Fruit fly (Drosophila melanogaster) whole organism, embryonic: ENCODE measurements around the gene CG10477.

Experiments
- Adf1 ChIP-seq: fragments of 200-800 bp; sonication (Bioruptor generic); IDR thresholded peaks from 2 replicates; pipeline ENCODE4 v1.3.6; 2022; ENCODE audit warnings: missing biosample characterization, missing genetic modification characterization
- Blimp-1 ChIP-seq: fragments of 200-800 bp; sonication (Bioruptor generic); optimal IDR thresholded peaks from 3 replicates; lab custom pipeline; 2018; ENCODE audit warnings: missing biosample characterization, missing genetic modification characterization, mild to moderate bottlenecking, moderate library complexity, missing genetic modification reagents
- CG10147 ChIP-seq: fragments of 200-800 bp; sonication (Bioruptor generic); optimal IDR thresholded peaks from 2 replicates; lab custom pipeline; 2019; ENCODE audit warnings: missing biosample characterization, mild to moderate bottlenecking, missing genetic modification characterization, moderate library complexity
- CG10462 ChIP-seq: fragments of 200-800 bp; sonication (Bioruptor generic); optimal IDR thresholded peaks from 2 replicates; lab custom pipeline; 2016; ENCODE audit warnings: missing biosample characterization, missing genetic modification characterization
- CG10654 ChIP-seq: fragments of 200-800 bp; sonication (Bioruptor generic); optimal IDR thresholded peaks from 2 replicates; lab custom pipeline; 2016; ENCODE audit warnings: missing biosample characterization, missing genetic modification characterization
- CG10979 ChIP-seq: fragments of 200-800 bp; sonication (Bioruptor generic); optimal IDR thresholded peaks from 2 replicates; lab custom pipeline; 2018; ENCODE audit warnings: missing biosample characterization, mild to moderate bottlenecking, missing genetic modification characterization, moderate library complexity
- CG11695 ChIP-seq: fragments of 200-800 bp; sonication (Bioruptor generic); IDR thresholded peaks from 3 replicates; pipeline ENCODE4 v1.3.6; 2022; ENCODE audit warnings: missing biosample characterization, missing genetic modification characterization
- CG11696 ChIP-seq: fragments of 200-800 bp; sonication (Bioruptor generic); IDR thresholded peaks from 2 replicates; pipeline ENCODE4 v1.3.6; 2022; ENCODE audit warnings: missing biosample characterization, missing genetic modification characterization
- CG12071 ChIP-seq: fragments of 200-800 bp; sonication (Bioruptor generic); optimal IDR thresholded peaks from 3 replicates; lab custom pipeline; 2018; ENCODE audit warnings: missing biosample characterization, mild to moderate bottlenecking, missing genetic modification characterization
- CG12299 ChIP-seq: fragments of 200-800 bp; sonication (Bioruptor generic); optimal IDR thresholded peaks from 2 replicates; lab custom pipeline; 2018; ENCODE audit warnings: missing biosample characterization, mild to moderate bottlenecking, missing genetic modification characterization
- CG15601 ChIP-seq: fragments of 200-800 bp; sonication (Bioruptor generic); optimal IDR thresholded peaks from 3 replicates; lab custom pipeline; 2019; ENCODE audit warnings: missing biosample characterization, mild to moderate bottlenecking, missing genetic modification characterization, moderate library complexity
- CG17361 ChIP-seq: fragments of 200-800 bp; sonication (Bioruptor generic); IDR thresholded peaks from 3 replicates; pipeline ENCODE4 v1.3.6; 2022; ENCODE audit warnings: missing biosample characterization, missing genetic modification characterization
- CG18262 ChIP-seq: fragments of 200-800 bp; optimal IDR thresholded peaks from 3 replicates; lab custom pipeline; 2019; ENCODE audit warnings: missing biosample characterization, mild to moderate bottlenecking, missing genetic modification characterization, moderate library complexity
- CG2120 ChIP-seq: fragments of 200-800 bp; sonication (Bioruptor generic); optimal IDR thresholded peaks from 3 replicates; lab custom pipeline; 2016; ENCODE audit warnings: missing biosample characterization, missing genetic modification characterization
- CG33557 ChIP-seq: fragments of 200-800 bp; sonication (Bioruptor generic); optimal IDR thresholded peaks from 2 replicates; lab custom pipeline; 2019; ENCODE audit warnings: missing biosample characterization, mild to moderate bottlenecking, missing genetic modification characterization, moderate library complexity
- CG3726 ChIP-seq: fragments of 200-800 bp; sonication (Bioruptor generic); IDR thresholded peaks from 3 replicates; pipeline ENCODE4, ENCODE4 v1.3.6; 2022; ENCODE audit warnings: missing biosample characterization, missing genetic modification characterization
- CG42726 ChIP-seq: fragments of 200-800 bp; sonication (Bioruptor generic); IDR thresholded peaks from 2 replicates; pipeline ENCODE4 v1.3.6; 2022; ENCODE audit warnings: missing biosample characterization, missing genetic modification characterization; ENCODE audit not compliant: partially characterized antibody
- CG4424 ChIP-seq: fragments of 200-800 bp; sonication (Bioruptor generic); optimal IDR thresholded peaks from 3 replicates; lab custom pipeline; 2016; ENCODE audit warnings: missing biosample characterization, missing genetic modification characterization
- CG4854 ChIP-seq: fragments of 200-800 bp; sonication (Bioruptor generic); optimal IDR thresholded peaks from 2 replicates; lab custom pipeline; 2016; ENCODE audit warnings: missing biosample characterization, missing genetic modification characterization, inconsistent platforms
- CG6254 ChIP-seq: fragments of 200-800 bp; sonication (Bioruptor generic); optimal IDR thresholded peaks from 3 replicates; lab custom pipeline; 2017; ENCODE audit warnings: mild to moderate bottlenecking, missing biosample characterization, missing genetic modification reagents, missing genetic modification characterization
- CG7786 ChIP-seq: fragments of 200-800 bp; sonication (Bioruptor generic); optimal IDR thresholded peaks from 2 replicates; lab custom pipeline; 2016; ENCODE audit warnings: missing biosample characterization, missing genetic modification characterization
- CG8290 ChIP-seq, 3 experiments: fragments of 200-800 bp; sonication (Bioruptor generic); optimal IDR thresholded peaks; 2 replicates each; lab custom pipeline; 2016 to 2019; ENCODE audit warnings: missing biosample characterization in 3 of 3, missing genetic modification characterization in 3 of 3, mild to moderate bottlenecking in 2 of 3, moderate library complexity in 1 of 3
- CG8478 ChIP-seq: fragments of >200 bp; optimal IDR thresholded peaks from 2 replicates; lab custom pipeline; 2018
- CG8765 ChIP-seq: fragments of 200-800 bp; sonication (Bioruptor generic); IDR thresholded peaks from 2 replicates; pipeline ENCODE4 v1.3.6; 2022; ENCODE audit warnings: missing biosample characterization, missing genetic modification characterization
- Chrac-16 ChIP-seq: fragments of 200-800 bp; sonication (Bioruptor generic); optimal IDR thresholded peaks from 3 replicates; lab custom pipeline; 2016; ENCODE audit warnings: missing biosample characterization, missing genetic modification characterization
- Dfd ChIP-seq, 2 experiments: fragments of >200 bp; optimal IDR thresholded peaks; 2 replicates each; lab custom pipeline; 2017; ENCODE audit warnings: missing biosample characterization in 2 of 2, missing genetic modification characterization in 2 of 2
- HLH54F ChIP-seq: fragments of 200-800 bp; sonication (Bioruptor generic); optimal IDR thresholded peaks from 3 replicates; lab custom pipeline; 2016; ENCODE audit warnings: missing biosample characterization, missing genetic modification characterization
- Nf-YC ChIP-seq: fragments of 200-800 bp; optimal IDR thresholded peaks from 3 replicates; lab custom pipeline; 2019; ENCODE audit warnings: missing biosample characterization, mild to moderate bottlenecking, missing genetic modification characterization, moderate library complexity
- Ptx1 ChIP-seq: fragments of 200-800 bp; sonication (Bioruptor generic); IDR thresholded peaks from 2 replicates; pipeline ENCODE4 v1.3.6; 2022; ENCODE audit warnings: missing biosample characterization, missing genetic modification characterization
- TFAM ChIP-seq: fragments of 200-800 bp; sonication (Bioruptor generic); optimal IDR thresholded peaks from 2 replicates; lab custom pipeline; 2017; ENCODE audit warnings: missing biosample characterization, missing genetic modification characterization, inconsistent platforms
- ac ChIP-seq: fragments of 200-800 bp; sonication (Bioruptor generic); optimal IDR thresholded peaks from 3 replicates; lab custom pipeline; 2017; ENCODE audit warnings: missing biosample characterization, mild to moderate bottlenecking, missing genetic modification characterization
- aop ChIP-seq: fragments of 200-800 bp; sonication (Bioruptor generic); IDR thresholded peaks from 2 replicates; pipeline ENCODE4 v1.3.6; 2022; ENCODE audit warnings: missing biosample characterization, missing genetic modification characterization
- chinmo ChIP-seq: fragments of 200-800 bp; sonication (Bioruptor generic); IDR thresholded peaks from 4 replicates; pipeline ENCODE4 v1.3.6; 2022; ENCODE audit warnings: missing biosample characterization, missing genetic modification characterization; ENCODE audit not compliant: partially characterized antibody
- ci ChIP-seq: fragments of 200-800 bp; sonication (Bioruptor generic); IDR thresholded peaks from 3 replicates; pipeline ENCODE4 v1.3.6; 2022; ENCODE audit warnings: missing biosample characterization, missing genetic modification characterization
- dati ChIP-seq: fragments of 200-800 bp; sonication (Bioruptor generic); IDR thresholded peaks from 2 replicates; pipeline ENCODE4 v1.3.6; 2022; ENCODE audit warnings: missing biosample characterization, missing genetic modification characterization
- dmrt11E ChIP-seq: fragments of 200-800 bp; sonication (Bioruptor generic); optimal IDR thresholded peaks from 3 replicates; lab custom pipeline; 2018; ENCODE audit warnings: missing biosample characterization, mild to moderate bottlenecking, missing genetic modification characterization, moderate library complexity
- ems ChIP-seq: fragments of 200-800 bp; sonication (Bioruptor generic); optimal IDR thresholded peaks from 3 replicates; lab custom pipeline; 2016; ENCODE audit warnings: missing biosample characterization, missing genetic modification characterization
- fd3F ChIP-seq: fragments of 200-800 bp; sonication (Bioruptor generic); optimal IDR thresholded peaks from 2 replicates; lab custom pipeline; 2018; ENCODE audit warnings: missing biosample characterization, mild to moderate bottlenecking, missing genetic modification characterization, moderate library complexity
- grau ChIP-seq: fragments of 200-800 bp; optimal IDR thresholded peaks from 3 replicates; lab custom pipeline; 2019; ENCODE audit warnings: missing biosample characterization, mild to moderate bottlenecking, missing genetic modification characterization, moderate library complexity
- grn ChIP-seq: fragments of 200-800 bp; sonication (Bioruptor generic); optimal IDR thresholded peaks from 3 replicates; lab custom pipeline; 2017; ENCODE audit warnings: missing biosample characterization, missing genetic modification characterization
- pho ChIP-seq: fragments of 200-800 bp; sonication (Bioruptor generic); optimal IDR thresholded peaks from 2 replicates; lab custom pipeline; 2016; ENCODE audit warnings: missing biosample characterization, missing genetic modification characterization
- pros ChIP-seq: fragments of 200-800 bp; sonication (Bioruptor generic); optimal IDR thresholded peaks from 3 replicates; lab custom pipeline; 2019; ENCODE audit warnings: missing biosample characterization, mild to moderate bottlenecking, missing genetic modification characterization, moderate library complexity
- pum ChIP-seq: fragments of 200-800 bp; sonication (Bioruptor generic); optimal IDR thresholded peaks from 2 replicates; lab custom pipeline; 2016; ENCODE audit warnings: missing biosample characterization, missing genetic modification characterization
- sd ChIP-seq: fragments of 200-800 bp; sonication (Bioruptor generic); optimal IDR thresholded peaks from 3 replicates; lab custom pipeline; 2018; ENCODE audit warnings: missing biosample characterization, mild to moderate bottlenecking, missing genetic modification characterization, moderate library complexity
- sna ChIP-seq: fragments of 200-800 bp; sonication (Bioruptor generic); IDR thresholded peaks from 2 replicates; pipeline ENCODE4 v1.3.6; 2022; ENCODE audit warnings: missing biosample characterization, missing genetic modification characterization; ENCODE audit not compliant: partially characterized antibody
- sug ChIP-seq: fragments of 200-800 bp; optimal IDR thresholded peaks from 2 replicates; lab custom pipeline; 2019; ENCODE audit warnings: missing biosample characterization, mild to moderate bottlenecking, missing genetic modification characterization, moderate library complexity
- tgo ChIP-seq: fragments of 200-800 bp; sonication (Bioruptor generic); IDR thresholded peaks from 3 replicates; pipeline ENCODE4 v1.3.6; 2022; ENCODE audit warnings: missing biosample characterization, missing genetic modification characterization
- unpg ChIP-seq: fragments of 200-800 bp; sonication (Bioruptor generic); optimal IDR thresholded peaks from 3 replicates; lab custom pipeline; 2018; ENCODE audit warnings: missing biosample characterization, mild to moderate bottlenecking, missing genetic modification characterization, moderate library complexity
- zfh1 ChIP-seq: fragments of 200-800 bp; sonication (Bioruptor generic); IDR thresholded peaks from 3 replicates; pipeline ENCODE4 v1.3.6; 2022; ENCODE audit warnings: missing biosample characterization, missing genetic modification characterization

The CG10477 gene

dm6 chr3L:6071454-6072189 lies 37.2 kb upstream of the CG10477 start, which contains the start of gene CG6602 (continued):
- TF ChIP-seq pros (GFP tag; lab: Kevin White, UChicago): no peak
- TF ChIP-seq TFAM (GFP tag; lab: Kevin White, UChicago): peak; percentile 14
- TF ChIP-seq CG4424 (GFP tag; lab: Kevin White, UChicago): peak; percentile 84
- TF ChIP-seq CG10147 (GFP tag; lab: Kevin White, UChicago): peak; percentile 70
- no peak for TF ChIP-seq CG7786 (GFP tag; lab: Kevin White, UChicago)
- no peak for TF ChIP-seq Chrac-16
- 0 out of 2 replicates have a peak, but pooled peaks have one; percentile 49 for TF ChIP-seq CG11696 (GFP tag; lab: Robert Waterston, UW)
- no peak for TF ChIP-seq Nf-YC (tag; lab: Kevin White, UChicago)
- TF ChIP-seq tgo (GFP tag; lab: Robert Waterston, UW): peak; percentile 77
- TF ChIP-seq ci (GFP tag; lab: Robert Waterston, UW): peak; percentile 94
- peak; percentile 59 for TF ChIP-seq unpg
- TF ChIP-seq Adf1 (GFP tag; lab: Robert Waterston, UW): no peak
- TF ChIP-seq dmrt11E: peak; percentile 39
- TF ChIP-seq CG2120 (GFP tag; lab: Kevin White, UChicago): peak; percentile 6
- TF ChIP-seq CG11695 (GFP tag; lab: Robert Waterston, UW): 0 out of 3 replicates have a peak, but pooled peaks have one; percentile 20
- peak; percentile 62 for TF ChIP-seq CG12071 (GFP tag; lab: Kevin White, UChicago)
- TF ChIP-seq CG18262 (tag; lab: Kevin White, UChicago): peak; percentile 53
- peak; percentile 59 for TF ChIP-seq Blimp-1 (GFP tag; lab: Kevin White, UChicago)
- TF ChIP-seq CG4854 (GFP tag; lab: Kevin White, UChicago): peak; percentile 35
- peak; percentile 7; the same call in 1 of the 2 replicates for TF ChIP-seq CG42726 (GFP tag; lab: Robert Waterston, UW)
- peak; percentile 45 for TF ChIP-seq HLH54F (GFP tag; lab: Kevin White, UChicago)
- TF ChIP-seq Ptx1 (GFP tag; lab: Robert Waterston, UW): peak; percentile 81
- peak; percentile 55 for TF ChIP-seq fd3F (GFP tag; lab: Kevin White, UChicago)
- TF ChIP-seq grau (tag; lab: Kevin White, UChicago): peak; percentile 48
- TF ChIP-seq CG6254: peak; percentile 44
- peak; percentile 60 for TF ChIP-seq CG10979 (tag; lab: Kevin White, UChicago)
- peak; percentile 33 for TF ChIP-seq CG33557 (GFP tag; lab: Kevin White, UChicago)
- no peak for TF ChIP-seq aop (GFP tag; lab: Robert Waterston, UW)
- no peak for TF ChIP-seq CG12299
- peak; percentile 45 for TF ChIP-seq ac (GFP tag; lab: Kevin White, UChicago)
- TF ChIP-seq CG8290 (GFP tag; optimal IDR thresholded peaks at IDR 0.05; lab: Kevin White, UChicago): peak; percentile 25
- peak in 1 of 2 experiments; percentile 67 for TF ChIP-seq CG8290 (tag; optimal IDR thresholded peaks at IDR 0.05; lab: Kevin White, UChicago)
- peak; percentile 79 for TF ChIP-seq zfh1
- TF ChIP-seq CG10462 (GFP tag; lab: Kevin White, UChicago): no peak
- peak; percentile 83 for TF ChIP-seq CG10654 (GFP tag; lab: Kevin White, UChicago)
- peak; percentile 25; the same call in 1 of the 3 replicates for TF ChIP-seq CG3726
- no peak for TF ChIP-seq chinmo (GFP tag; lab: Robert Waterston, UW)
- TF ChIP-seq grn (GFP tag; lab: Kevin White, UChicago): peak; percentile 37
- TF ChIP-seq pum (GFP tag; lab: Kevin White, UChicago): no peak
- TF ChIP-seq CG8765: no peak
- no peak for TF ChIP-seq pho
- TF ChIP-seq sug: peak; percentile 45
- TF ChIP-seq CG8478: no peak
- peak; percentile 71 for TF ChIP-seq dati (GFP tag; lab: Robert Waterston, UW)
- TF ChIP-seq CG17361 (GFP tag; lab: Robert Waterston, UW): no peak; the same call in 1 of the 3 replicates
- TF ChIP-seq CG15601 (tag; lab: Kevin White, UChicago): peak; percentile 29
- no peak for TF ChIP-seq sd (tag; lab: Kevin White, UChicago)
- TF ChIP-seq ems (GFP tag; lab: Kevin White, UChicago): no peak
- no peak for TF ChIP-seq sna (GFP tag; lab: Robert Waterston, UW)
- no peak for TF ChIP-seq Dfd (GFP tag; optimal IDR thresholded peaks at IDR 0.05; lab: Kevin White, UChicago)
